Worm (Caenorhabditis elegans) whole organism, early embryonic: ENCODE results near the gene srw-90.

Experiments used
- aly-1 ChIP-seq: sonication (generic microtip); optimal IDR thresholded peaks from 2 replicates; lab custom pipeline; 2016; ENCODE audit warnings: missing genetic modification characterization, missing compliant biosample characterization
- ama-1 ChIP-seq: fragments of 150-350 bp; optimal IDR thresholded peaks from 2 replicates; lab custom pipeline; 2014
- hmbx-1 ChIP-seq: sonication (generic microtip); optimal IDR thresholded peaks from 2 replicates; lab custom pipeline; 2016; ENCODE audit warnings: mild to moderate bottlenecking, missing genetic modification characterization, missing compliant biosample characterization
- scrt-1 ChIP-seq: fragments of 200-800 bp; sonication (Bioruptor generic); IDR thresholded peaks from 2 replicates; pipeline ENCODE4 v1.3.6; 2022; ENCODE audit warnings: missing genetic modification characterization, missing compliant biosample characterization
- tbx-37 ChIP-seq: fragments of 200-800 bp; sonication (Bioruptor generic); conservative IDR thresholded peaks from 2 replicates; pipeline ENCODE4 v1.3.6; 2022; ENCODE audit warnings: missing genetic modification reagents, missing genetic modification characterization, missing compliant biosample characterization
- tra-4 ChIP-seq: sonication (generic microtip); optimal IDR thresholded peaks from 2 replicates; lab custom pipeline; 2017; ENCODE audit warnings: missing genetic modification characterization, missing compliant biosample characterization

DNA sequence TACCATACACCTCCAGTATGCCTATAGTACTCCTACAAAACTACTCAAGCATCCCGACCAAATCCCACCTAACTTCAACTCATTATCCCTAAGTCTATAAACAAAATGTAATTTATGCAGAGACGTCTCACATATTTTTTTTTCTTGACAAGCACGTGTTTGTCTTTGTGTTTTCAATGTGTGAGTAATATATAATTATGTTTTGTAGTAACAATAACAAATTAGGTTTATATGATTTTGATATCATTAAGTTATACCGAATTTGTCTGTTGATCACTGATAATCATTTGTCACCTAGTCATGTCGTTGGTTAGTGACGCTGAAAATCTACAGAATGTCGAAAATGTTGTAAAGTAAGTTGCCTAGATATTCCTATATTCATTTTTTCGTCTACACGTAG lies 18.1 kb downstream of the srw-90 start, which contains the start of gene srw-102:
- TF ChIP-seq scrt-1 (no peak), hmbx-1 (tag; lab: Kevin White, UChicago) (no peak), ama-1 (lab: Kevin White, UChicago) (no peak), tbx-37 (no peak), tra-4 (tag; lab: Kevin White, UChicago) (no peak), aly-1 (tag; lab: Kevin White, UChicago) (no peak)
